Worm (Caenorhabditis elegans) whole organism, L2 larva: Measurements from ENCODE around the gene pola-1.

Source experiments
- C34F6.9 ChIP-seq: fragments of 150-350 bp; optimal IDR thresholded peaks from 2 replicates; lab custom pipeline; 2014; ENCODE audit warnings: missing biosample characterization, missing genetic modification characterization
- F13H6.1 ChIP-seq: sonication (generic microtip); optimal IDR thresholded peaks from 2 replicates; lab custom pipeline; 2016; ENCODE audit warnings: missing genetic modification characterization, missing compliant biosample characterization
- R02D3.7 ChIP-seq: fragments of 150-350 bp; optimal IDR thresholded peaks from 2 replicates; lab custom pipeline; 2014; ENCODE audit warnings: missing biosample characterization, missing genetic modification characterization
- Y55F3AM.14 ChIP-seq: fragments of 200-800 bp; sonication (Bioruptor generic); optimal IDR thresholded peaks from 2 replicates; lab custom pipeline; 2018; ENCODE audit warnings: mild to moderate bottlenecking, missing genetic modification characterization, missing compliant biosample characterization
- ZK546.5 ChIP-seq: sonication (generic microtip); optimal IDR thresholded peaks from 2 replicates; lab custom pipeline; 2017; ENCODE audit warnings: missing biosample characterization, missing genetic modification characterization
- alr-1 ChIP-seq: fragments of 150-350 bp; optimal IDR thresholded peaks from 2 replicates; lab custom pipeline; 2014; ENCODE audit warnings: missing biosample characterization, missing genetic modification characterization
- aly-2 ChIP-seq: fragments of 150-350 bp; optimal IDR thresholded peaks from 2 replicates; lab custom pipeline; 2014; ENCODE audit warnings: missing biosample characterization, missing genetic modification characterization
- ama-1 ChIP-seq: fragments of 150-350 bp; optimal IDR thresholded peaks from 2 replicates; lab custom pipeline; 2018; ENCODE audit warnings: inconsistent platforms
- blmp-1 ChIP-seq: sonication (generic microtip); optimal IDR thresholded peaks from 2 replicates; lab custom pipeline; 2017; ENCODE audit warnings: missing genetic modification characterization, mild to moderate bottlenecking, missing compliant biosample characterization, antibody characterized with exemption, moderate library complexity; ENCODE audit not compliant: insufficient read depth
- ceh-16 ChIP-seq: fragments of 150-350 bp; optimal IDR thresholded peaks from 2 replicates; lab custom pipeline; 2014; ENCODE audit warnings: missing biosample characterization, missing genetic modification characterization
- ceh-82 ChIP-seq: fragments of 150-350 bp; optimal IDR thresholded peaks from 2 replicates; lab custom pipeline; 2014; ENCODE audit warnings: missing biosample characterization, missing genetic modification characterization
- crh-2 ChIP-seq: sonication (generic microtip); optimal IDR thresholded peaks from 2 replicates; lab custom pipeline; 2017; ENCODE audit warnings: missing biosample characterization, missing genetic modification characterization
- dmd-4 ChIP-seq: sonication (generic microtip); optimal IDR thresholded peaks from 2 replicates; lab custom pipeline; 2017; ENCODE audit warnings: missing biosample characterization, missing genetic modification characterization
- egl-27 ChIP-seq: sonication (generic microtip); optimal IDR thresholded peaks from 3 replicates; lab custom pipeline; 2017; ENCODE audit warnings: missing biosample characterization, missing genetic modification reagents, missing genetic modification characterization
- elt-1 ChIP-seq: fragments of 150-350 bp; optimal IDR thresholded peaks from 2 replicates; lab custom pipeline; 2014; ENCODE audit warnings: missing biosample characterization, missing genetic modification characterization
- elt-3 ChIP-seq: sonication (generic microtip); optimal IDR thresholded peaks from 2 replicates; lab custom pipeline; 2017; ENCODE audit warnings: missing biosample characterization, missing genetic modification characterization
- fos-1 ChIP-seq: fragments of 150-350 bp; optimal IDR thresholded peaks from 2 replicates; lab custom pipeline; 2014; ENCODE audit warnings: missing biosample characterization, missing genetic modification characterization
- gmeb-1 ChIP-seq: fragments of 150-350 bp; optimal IDR thresholded peaks from 2 replicates; lab custom pipeline; 2014; ENCODE audit warnings: missing biosample characterization, missing genetic modification characterization
- lin-11 ChIP-seq: fragments of 150-350 bp; sonication (generic microtip); optimal IDR thresholded peaks from 2 replicates; lab custom pipeline; 2014; ENCODE audit warnings: missing biosample characterization, missing genetic modification characterization, inconsistent platforms, mixed read lengths
- lin-13 ChIP-seq: fragments of 150-350 bp; optimal IDR thresholded peaks from 2 replicates; lab custom pipeline; 2014; ENCODE audit warnings: missing biosample characterization, missing genetic modification reagents, missing genetic modification characterization
- lin-39 ChIP-seq: fragments of 150-350 bp; optimal IDR thresholded peaks from 2 replicates; lab custom pipeline; 2014; ENCODE audit warnings: missing biosample characterization, missing genetic modification reagents, missing genetic modification characterization
- lsy-2 ChIP-seq, 2 experiments: fragments of 150-350 bp in 1 of 2; sonication (generic microtip) in 1 of 2; optimal IDR thresholded peaks; 2 replicates each; lab custom pipeline; 2014 to 2017; ENCODE audit warnings: missing biosample characterization in 2 of 2, missing genetic modification characterization in 2 of 2
- mab-5 ChIP-seq: fragments of 150-350 bp; optimal IDR thresholded peaks from 2 replicates; lab custom pipeline; 2014; ENCODE audit warnings: missing biosample characterization, missing genetic modification characterization
- mbf-1 ChIP-seq: sonication (generic microtip); optimal IDR thresholded peaks from 2 replicates; lab custom pipeline; 2017; ENCODE audit warnings: missing biosample characterization, missing genetic modification characterization
- mdl-1 ChIP-seq, 2 experiments: fragments of 150-350 bp in 1 of 2; sonication (generic microtip) in 1 of 2; optimal IDR thresholded peaks; 2 replicates each; lab custom pipeline; 2017; ENCODE audit warnings: missing biosample characterization in 2 of 2, missing genetic modification characterization in 2 of 2
- nhr-10 ChIP-seq: sonication (generic microtip); optimal IDR thresholded peaks from 2 replicates; lab custom pipeline; 2017; ENCODE audit warnings: missing biosample characterization, missing genetic modification characterization
- nhr-11 ChIP-seq: fragments of 150-350 bp; optimal IDR thresholded peaks from 2 replicates; lab custom pipeline; 2014; ENCODE audit warnings: missing biosample characterization, missing genetic modification characterization
- nhr-12 ChIP-seq: fragments of 150-350 bp; optimal IDR thresholded peaks from 2 replicates; lab custom pipeline; 2014; ENCODE audit warnings: missing biosample characterization, missing genetic modification characterization
- nhr-129 ChIP-seq: fragments of 150-350 bp; optimal IDR thresholded peaks from 2 replicates; lab custom pipeline; 2014; ENCODE audit warnings: missing biosample characterization, missing genetic modification characterization
- nhr-21 ChIP-seq: fragments of 150-350 bp; optimal IDR thresholded peaks from 2 replicates; lab custom pipeline; 2014; ENCODE audit warnings: missing biosample characterization, missing genetic modification characterization
- nhr-23 ChIP-seq: fragments of 150-350 bp; optimal IDR thresholded peaks from 2 replicates; lab custom pipeline; 2014; ENCODE audit warnings: missing biosample characterization, missing genetic modification reagents, missing genetic modification characterization
- nhr-237 ChIP-seq: fragments of 150-350 bp; optimal IDR thresholded peaks from 2 replicates; lab custom pipeline; 2014; ENCODE audit warnings: missing biosample characterization, missing genetic modification characterization
- nhr-25 ChIP-seq: fragments of 150-350 bp; sonication (generic microtip); optimal IDR thresholded peaks from 3 replicates; lab custom pipeline; 2014; ENCODE audit warnings: missing biosample characterization, missing genetic modification characterization
- nhr-6 ChIP-seq: fragments of 150-350 bp; optimal IDR thresholded peaks from 2 replicates; lab custom pipeline; 2014; ENCODE audit warnings: missing biosample characterization, missing genetic modification characterization
- nhr-77 ChIP-seq: fragments of 150-350 bp; optimal IDR thresholded peaks from 2 replicates; lab custom pipeline; 2014; ENCODE audit warnings: missing biosample characterization, missing genetic modification characterization
- peb-1 ChIP-seq: fragments of 150-350 bp; optimal IDR thresholded peaks from 2 replicates; lab custom pipeline; 2014; ENCODE audit warnings: missing biosample characterization, missing genetic modification characterization
- sem-4 ChIP-seq: fragments of 150-350 bp; optimal IDR thresholded peaks from 2 replicates; lab custom pipeline; 2014; ENCODE audit warnings: missing biosample characterization, missing genetic modification reagents, missing genetic modification characterization
- skn-1 ChIP-seq: sonication (generic microtip); optimal IDR thresholded peaks from 2 replicates; lab custom pipeline; 2017; ENCODE audit warnings: missing biosample characterization, missing genetic modification characterization
- sma-3 ChIP-seq: sonication (generic microtip); optimal IDR thresholded peaks from 2 replicates; lab custom pipeline; 2016; ENCODE audit warnings: missing genetic modification reagents, missing genetic modification characterization, missing compliant biosample characterization
- sma-9 ChIP-seq, 2 experiments: fragments of 150-350 bp in 1 of 2; sonication (generic microtip) in 1 of 2; optimal IDR thresholded peaks; 2 replicates each; lab custom pipeline; 2014 to 2016; ENCODE audit warnings: missing genetic modification characterization in 2 of 2, mild to moderate bottlenecking in 1 of 2, missing biosample characterization in 1 of 2, missing compliant biosample characterization in 1 of 2, missing genetic modification reagents in 1 of 2, moderate library complexity in 1 of 2
- snpc-4 ChIP-seq: fragments of 150-350 bp; optimal IDR thresholded peaks from 2 replicates; lab custom pipeline; 2014; ENCODE audit warnings: missing biosample characterization, missing genetic modification characterization
- unc-39 ChIP-seq: fragments of 150-350 bp; optimal IDR thresholded peaks from 2 replicates; lab custom pipeline; 2014; ENCODE audit warnings: missing biosample characterization, missing genetic modification characterization
- unc-55 ChIP-seq: fragments of 150-350 bp; sonication (generic microtip); optimal IDR thresholded peaks from 3 replicates; lab custom pipeline; 2014; ENCODE audit warnings: missing biosample characterization, missing genetic modification reagents, missing genetic modification characterization
- unc-62 ChIP-seq: fragments of 150-350 bp; optimal IDR thresholded peaks from 2 replicates; lab custom pipeline; 2014; ENCODE audit warnings: missing biosample characterization, missing genetic modification reagents, missing genetic modification characterization
- zag-1 ChIP-seq: fragments of 150-350 bp; optimal IDR thresholded peaks from 2 replicates; lab custom pipeline; 2014; ENCODE audit warnings: missing biosample characterization, missing genetic modification characterization
- ztf-1 ChIP-seq: fragments of 200-800 bp; sonication (Bioruptor generic); conservative IDR thresholded peaks from 2 replicates; pipeline ENCODE4 v1.3.6; 2022; ENCODE audit warnings: missing genetic modification characterization, missing compliant biosample characterization
- ztf-11 ChIP-seq: sonication (generic microtip); optimal IDR thresholded peaks from 2 replicates; lab custom pipeline; 2017; ENCODE audit warnings: missing biosample characterization, missing genetic modification characterization
- ztf-4 ChIP-seq: fragments of 150-350 bp; optimal IDR thresholded peaks from 2 replicates; lab custom pipeline; 2014; ENCODE audit warnings: missing biosample characterization, missing genetic modification characterization

pola-1 gene

DNA sequence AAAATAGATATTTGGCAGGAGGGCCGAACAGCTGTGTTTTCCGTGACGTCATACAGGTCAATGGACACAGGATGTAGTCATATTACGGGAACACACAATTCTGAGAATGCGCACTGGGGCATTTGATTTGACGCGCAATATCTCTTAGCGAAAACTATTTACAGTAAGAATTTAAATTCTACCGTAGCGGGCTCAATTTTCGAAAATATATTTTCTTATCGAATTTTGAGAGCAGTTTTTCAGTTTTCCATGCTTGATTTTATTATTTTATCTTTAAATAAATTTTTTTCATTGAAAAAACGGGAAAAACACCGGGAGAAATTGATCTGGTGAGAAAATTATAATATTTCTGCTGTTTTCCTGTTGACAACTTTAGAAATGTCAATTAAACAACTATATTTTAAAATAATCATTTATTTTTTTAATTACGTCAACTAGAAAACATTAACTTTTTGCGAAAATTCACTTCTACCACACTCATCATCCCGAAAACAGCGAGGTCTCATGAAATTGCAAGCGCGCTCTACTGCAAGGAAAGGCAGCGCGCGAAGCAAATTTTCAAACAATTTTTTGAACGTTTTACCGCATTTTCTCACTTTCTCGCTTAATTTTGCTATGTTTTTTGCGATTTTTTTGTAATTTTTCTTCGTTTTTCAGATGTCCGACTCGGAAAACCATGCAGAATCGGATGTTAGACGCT is at the start of gene pola-1, which contains the start of gene Y47D3A.1:
pola-1 (plus strand) TSS at position 658 of the 700 bp plus-strand sequence.
Y47D3A.1 (minus strand) TSS at position 51 of the 700 bp plus-strand sequence.
- TF ChIP-seq ZK546.5 (tag; lab: Kevin White, UChicago) = peak; percentile 4
- no peak for TF ChIP-seq nhr-237 (tag; lab: Kevin White, UChicago)
- TF ChIP-seq mab-5 (tag; lab: Kevin White, UChicago) = no peak
- TF ChIP-seq nhr-129 (tag; lab: Kevin White, UChicago) = peak; percentile 86
- peak; percentile 86 for TF ChIP-seq sma-3 (GFP tag; lab: Kevin White, UChicago)
- peak; percentile 26 for TF ChIP-seq ztf-4 (tag; lab: Kevin White, UChicago)
- TF ChIP-seq Y55F3AM.14 (GFP tag; lab: Kevin White, UChicago) = peak; percentile 16
- TF ChIP-seq elt-1 (tag; lab: Kevin White, UChicago) = no peak
- no peak for TF ChIP-seq R02D3.7 (tag; lab: Kevin White, UChicago)
- peak; percentile 24 for TF ChIP-seq blmp-1 (tag; lab: Kevin White, UChicago)
- no peak for TF ChIP-seq ceh-16
- no peak for TF ChIP-seq aly-2
- TF ChIP-seq mbf-1 = no peak
- no peak for TF ChIP-seq dmd-4 (tag; lab: Kevin White, UChicago)
- TF ChIP-seq sma-9 (GFP tag; optimal IDR thresholded peaks at IDR 0.05; lab: Kevin White, UChicago) = no peak
- no peak for TF ChIP-seq sma-9 (tag; optimal IDR thresholded peaks at IDR 0.05; lab: Kevin White, UChicago)
- TF ChIP-seq gmeb-1 (tag; lab: Kevin White, UChicago) = peak; percentile 92
- peak; percentile 18 for TF ChIP-seq sem-4 (tag; lab: Kevin White, UChicago)
- no peak for TF ChIP-seq elt-3 (tag; lab: Kevin White, UChicago)
- TF ChIP-seq nhr-6 (tag; lab: Kevin White, UChicago) = peak; percentile 36
- TF ChIP-seq alr-1 = no peak
- TF ChIP-seq nhr-12 (tag; lab: Kevin White, UChicago) = no peak
- no peak for TF ChIP-seq lin-39 (tag; lab: Kevin White, UChicago)
- TF ChIP-seq crh-2 (tag; lab: Kevin White, UChicago) = peak; percentile 84
- no peak for TF ChIP-seq nhr-23 (tag; lab: Kevin White, UChicago)
- TF ChIP-seq F13H6.1 (tag; lab: Kevin White, UChicago) = peak; percentile 66
- TF ChIP-seq ztf-1 (GFP tag; lab: Robert Waterston, UW) = no peak
- no peak for TF ChIP-seq nhr-11 (tag; lab: Kevin White, UChicago)
- no peak for TF ChIP-seq nhr-10 (tag; lab: Kevin White, UChicago)
- TF ChIP-seq mdl-1 (tag; optimal IDR thresholded peaks at IDR 0.05; lab: Kevin White, UChicago) = no peak
- TF ChIP-seq unc-62 (GFP tag; lab: Kevin White, UChicago) = no peak
- no peak for TF ChIP-seq zag-1
- peak; percentile 48 to 88 for TF ChIP-seq lsy-2 (tag; optimal IDR thresholded peaks at IDR 0.05; lab: Kevin White, UChicago)
- peak; percentile 46 for TF ChIP-seq nhr-21
- TF ChIP-seq skn-1 (tag; lab: Kevin White, UChicago) = no peak
- TF ChIP-seq egl-27 (tag; lab: Kevin White, UChicago) = no peak
- TF ChIP-seq ama-1 (lab: Kevin White, UChicago) = no peak
- TF ChIP-seq ceh-82 (tag; lab: Kevin White, UChicago) = peak; percentile 62
- no peak for TF ChIP-seq peb-1 (tag; lab: Kevin White, UChicago)
- peak; percentile 82 for TF ChIP-seq snpc-4
- TF ChIP-seq nhr-77 (tag; lab: Kevin White, UChicago) = no peak
- TF ChIP-seq C34F6.9 (tag; lab: Kevin White, UChicago) = peak; percentile 85
- TF ChIP-seq fos-1 (tag; lab: Kevin White, UChicago) = peak; percentile 71
- peak; percentile 69 for TF ChIP-seq nhr-25
- peak; percentile 94 for TF ChIP-seq unc-55 (GFP tag; lab: Kevin White, UChicago)
- no peak for TF ChIP-seq ztf-11
- peak; percentile 75 for TF ChIP-seq lin-11
- TF ChIP-seq lin-13 (GFP tag; lab: Kevin White, UChicago) = peak; percentile 93
- no peak for TF ChIP-seq unc-39
